Worm (Caenorhabditis elegans): ENCODE results near the gene C31C9.9.

DNA sequence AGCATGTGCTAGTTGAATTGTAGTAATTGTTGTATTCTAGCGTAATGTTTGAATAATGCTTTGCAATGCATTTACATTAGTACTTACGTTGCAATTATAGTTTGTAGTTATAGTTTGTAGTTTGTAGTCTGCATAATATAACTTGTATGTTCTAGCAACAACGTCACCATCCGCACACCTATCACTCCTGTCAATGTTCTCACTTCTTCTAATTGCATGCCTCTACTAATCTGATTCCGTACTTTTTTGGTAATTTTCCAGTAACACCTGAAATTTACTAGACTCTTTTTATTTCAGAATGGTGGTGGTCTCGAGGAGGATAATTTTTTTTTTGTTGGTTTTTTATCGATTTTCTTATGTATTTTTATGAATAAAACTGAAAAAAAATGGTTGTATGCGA lies 18.2 kb upstream of the C31C9.9 start:
- TF ChIP-seq him-1 (tag; optimal IDR thresholded peaks at IDR 0.05) (no peak), W03F9.2 (tag; optimal IDR thresholded peaks at IDR 0.05) (no peak)
